Worm (Caenorhabditis elegans): ENCODE measurements around the gene nid-1.
A peak's percentile ranks its signal among the peaks of the same experiment; 100 is the strongest.

- TF ChIP-seq ztf-4 (tag; optimal IDR thresholded peaks at IDR 0.05) (no peak), lin-39 (tag; optimal IDR thresholded peaks at IDR 0.05) (no peak), C34F6.9 (tag; optimal IDR thresholded peaks at IDR 0.05) (no peak), unc-62 (GFP tag; optimal IDR thresholded peaks at IDR 0.05) (no peak), fos-1 (tag; optimal IDR thresholded peaks at IDR 0.05) (peak; percentile 28), Y55F3AM.14 (GFP tag; optimal IDR thresholded peaks at IDR 0.05) (no peak), lin-11 (tag; optimal IDR thresholded peaks at IDR 0.05) (no peak)
Measured at ce11 chrV:12877579-12877978, 32.3 kb upstream of the nid-1 start.

Data from whole organism, L2 larva.